Fruit fly (Drosophila melanogaster) whole organism: ENCODE measurements around the gene CG15820.

ENCODE experiments used
- Dll ChIP-seq: fragments of >200 bp; optimal IDR thresholded peaks from 2 replicates; lab custom pipeline; 2017
- psq ChIP-seq: fragments of >200 bp; optimal IDR thresholded peaks from 2 replicates; lab custom pipeline; 2017
- usp ChIP-seq: fragments of >200 bp; optimal IDR thresholded peaks from 2 replicates; lab custom pipeline; 2017; ENCODE audit warnings: missing biosample characterization, missing genetic modification characterization, mixed read lengths

DNA sequence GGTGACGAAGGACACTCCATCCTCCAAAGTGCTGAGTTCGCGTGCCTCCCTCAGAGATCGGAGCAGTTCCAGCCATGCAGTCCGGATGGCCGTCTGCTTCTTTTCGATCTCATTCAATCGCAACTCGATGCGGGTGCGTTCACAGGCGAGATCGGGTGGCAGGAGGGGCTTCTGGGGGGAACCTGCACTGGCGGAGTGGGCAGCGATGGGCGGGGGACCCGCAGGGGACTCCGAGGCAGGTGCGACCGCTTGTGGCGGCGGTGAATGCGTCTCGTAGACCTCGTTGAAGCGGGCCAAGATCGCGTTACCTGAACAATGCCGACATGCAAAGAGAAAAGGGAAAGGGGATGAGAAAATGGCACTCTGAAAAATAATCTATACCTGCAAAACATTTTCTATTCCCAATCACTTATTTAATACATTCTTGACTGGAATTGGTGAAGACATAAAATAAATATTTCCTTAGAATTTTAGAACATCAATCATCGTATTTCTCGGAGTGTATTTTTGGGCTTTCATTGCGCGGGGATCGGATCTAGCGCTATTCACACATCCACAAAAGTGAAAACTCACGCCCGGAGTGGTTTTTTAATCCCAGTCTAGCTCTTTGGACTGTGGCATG lies 15.3 kb downstream of the CG15820 start:
- TF ChIP-seq Dll (lab: Kevin White, UChicago) (no peak), usp (GFP tag; lab: Kevin White, UChicago) (no peak), psq (lab: Kevin White, UChicago) (no peak)
